Worm (Caenorhabditis elegans) whole organism, L4 larva: Measurements from ENCODE around the gene C17H11.1.

ENCODE experiments used
- F10B5.3 ChIP-seq: sonication (generic microtip); optimal IDR thresholded peaks from 2 replicates; lab custom pipeline; 2016; ENCODE audit warnings: mild to moderate bottlenecking, missing genetic modification characterization, missing compliant biosample characterization
- F26F4.8 ChIP-seq: fragments of 200-800 bp; sonication (Bioruptor generic); conservative IDR thresholded peaks from 2 replicates; pipeline ENCODE4 v1.3.6; 2022; ENCODE audit warnings: missing genetic modification characterization, missing compliant biosample characterization
- T26A8.4 ChIP-seq: fragments of 200-800 bp; sonication (Bioruptor generic); IDR thresholded peaks from 2 replicates; pipeline ENCODE4 v1.3.6; 2022; ENCODE audit warnings: missing genetic modification characterization, missing compliant biosample characterization
- Y105C5A.15 ChIP-seq: fragments of 200-800 bp; sonication (Bioruptor generic); IDR thresholded peaks from 2 replicates; pipeline ENCODE4 v1.3.6; 2022; ENCODE audit warnings: missing genetic modification characterization, missing compliant biosample characterization
- Y5F2A.4 ChIP-seq: fragments of 200-800 bp; sonication (Bioruptor generic); optimal IDR thresholded peaks from 2 replicates; lab custom pipeline; 2018; ENCODE audit warnings: mild to moderate bottlenecking, missing genetic modification characterization, missing compliant biosample characterization
- ZK337.2 ChIP-seq: fragments of 200-800 bp; sonication (Bioruptor generic); IDR thresholded peaks from 2 replicates; pipeline ENCODE4 v1.3.6; 2022; ENCODE audit warnings: missing genetic modification reagents, missing genetic modification characterization, missing compliant biosample characterization
- aly-2 ChIP-seq: sonication (generic microtip); optimal IDR thresholded peaks from 2 replicates; lab custom pipeline; 2018; ENCODE audit warnings: missing biosample characterization, missing genetic modification characterization
- ceh-20 ChIP-seq: fragments of 200-800 bp; sonication (Bioruptor generic); IDR thresholded peaks from 2 replicates; pipeline ENCODE4 v1.3.6; 2022; ENCODE audit warnings: missing genetic modification reagents, missing genetic modification characterization, missing compliant biosample characterization
- ceh-32 ChIP-seq: sonication (generic microtip); optimal IDR thresholded peaks from 2 replicates; lab custom pipeline; 2016; ENCODE audit warnings: mild to moderate bottlenecking, missing genetic modification characterization, missing compliant biosample characterization; ENCODE audit not compliant: poor library complexity
- ceh-44 ChIP-seq: fragments of 200-800 bp; sonication (Bioruptor generic); IDR thresholded peaks from 2 replicates; pipeline ENCODE4 v1.3.6; 2022; ENCODE audit warnings: missing genetic modification reagents, missing genetic modification characterization, missing compliant biosample characterization
- ces-1 ChIP-seq: fragments of 150-350 bp; sonication (generic microtip); optimal IDR thresholded peaks from 4 replicates; lab custom pipeline; 2014; ENCODE audit warnings: missing biosample characterization, missing genetic modification reagents, missing genetic modification characterization
- daf-12 ChIP-seq: fragments of 150-350 bp; optimal IDR thresholded peaks from 2 replicates; lab custom pipeline; 2014; ENCODE audit warnings: missing biosample characterization, missing genetic modification reagents, missing genetic modification characterization
- daf-19 ChIP-seq: fragments of 200-800 bp; sonication (Bioruptor generic); conservative IDR thresholded peaks from 2 replicates; pipeline ENCODE4 v1.3.6; 2022; ENCODE audit warnings: missing genetic modification characterization, missing compliant biosample characterization
- daf-8 ChIP-seq: fragments of 200-800 bp; sonication (Bioruptor generic); IDR thresholded peaks from 2 replicates; pipeline ENCODE4 v1.3.6; 2022; ENCODE audit warnings: missing genetic modification characterization, missing compliant biosample characterization
- dmd-8 ChIP-seq: fragments of 200-800 bp; sonication (Bioruptor generic); IDR thresholded peaks from 2 replicates; pipeline ENCODE4 v1.3.6; 2022; ENCODE audit warnings: missing genetic modification characterization, missing compliant biosample characterization
- dpl-1 ChIP-seq: fragments of 150-350 bp; optimal IDR thresholded peaks from 2 replicates; lab custom pipeline; 2014; ENCODE audit warnings: missing biosample characterization, missing genetic modification reagents, missing genetic modification characterization
- duxl-1 ChIP-seq: sonication (generic microtip); optimal IDR thresholded peaks from 2 replicates; lab custom pipeline; 2016; ENCODE audit warnings: mild to moderate bottlenecking, missing genetic modification characterization, moderate library complexity, missing compliant biosample characterization; ENCODE audit not compliant: poor library complexity
- fkh-10 ChIP-seq: fragments of 150-350 bp; optimal IDR thresholded peaks from 2 replicates; lab custom pipeline; 2014; ENCODE audit warnings: missing biosample characterization, missing genetic modification reagents, missing genetic modification characterization
- hif-1 ChIP-seq, 2 experiments: sonication (generic microtip); optimal IDR thresholded peaks; 2 replicates each; lab custom pipeline; 2016 to 2017; ENCODE audit warnings: missing compliant biosample characterization in 2 of 2, missing genetic modification characterization in 2 of 2, missing genetic modification reagents in 2 of 2, missing genotype in 2 of 2, mild to moderate bottlenecking in 1 of 2
- hlh-30 ChIP-seq: sonication (generic microtip); optimal IDR thresholded peaks from 2 replicates; lab custom pipeline; 2017; ENCODE audit warnings: antibody characterized with exemption, mild to moderate bottlenecking, missing genetic modification characterization, missing compliant biosample characterization; ENCODE audit not compliant: insufficient read depth
- jun-1 ChIP-seq: fragments of 150-350 bp; optimal IDR thresholded peaks from 2 replicates; lab custom pipeline; 2014; ENCODE audit warnings: missing biosample characterization, missing genetic modification reagents, missing genetic modification characterization
- lim-7 ChIP-seq: fragments of 200-800 bp; sonication (Bioruptor generic); IDR thresholded peaks from 2 replicates; pipeline ENCODE4 v1.3.6; 2022; ENCODE audit warnings: missing genetic modification characterization, missing compliant biosample characterization
- lin-13 ChIP-seq: fragments of 150-350 bp; optimal IDR thresholded peaks from 2 replicates; lab custom pipeline; 2014; ENCODE audit warnings: missing biosample characterization, missing genetic modification reagents, missing genetic modification characterization
- lin-38 ChIP-seq: fragments of 200-800 bp; sonication (Bioruptor generic); IDR thresholded peaks from 2 replicates; pipeline ENCODE4 v1.3.6; 2022; ENCODE audit warnings: missing genetic modification reagents, missing genetic modification characterization, missing compliant biosample characterization
- lin-39 ChIP-seq: fragments of 150-350 bp; optimal IDR thresholded peaks from 2 replicates; lab custom pipeline; 2014; ENCODE audit warnings: missing biosample characterization, missing genetic modification reagents, missing genetic modification characterization
- madf-9 ChIP-seq: fragments of 200-800 bp; sonication (Bioruptor generic); conservative IDR thresholded peaks from 2 replicates; pipeline ENCODE4 v1.3.6; 2022; ENCODE audit warnings: missing genetic modification reagents, missing genetic modification characterization, missing compliant biosample characterization
- mdt-29 ChIP-seq: fragments of 200-800 bp; sonication (Bioruptor generic); IDR thresholded peaks from 2 replicates; pipeline ENCODE4 v1.3.6; 2022; ENCODE audit warnings: missing genetic modification reagents, missing genetic modification characterization, missing compliant biosample characterization
- mes-2 ChIP-seq: sonication (generic microtip); optimal IDR thresholded peaks from 2 replicates; lab custom pipeline; 2016; ENCODE audit warnings: missing genotype, mild to moderate bottlenecking, missing genetic modification characterization, missing compliant biosample characterization; ENCODE audit not compliant: poor library complexity, severe bottlenecking
- mxl-2 ChIP-seq: fragments of 200-800 bp; sonication (Bioruptor generic); conservative IDR thresholded peaks from 2 replicates; pipeline ENCODE4 v1.3.6; 2022; ENCODE audit warnings: missing genetic modification reagents, missing genetic modification characterization, missing compliant biosample characterization
- nhr-10 ChIP-seq: fragments of 150-350 bp; optimal IDR thresholded peaks from 2 replicates; lab custom pipeline; 2014; ENCODE audit warnings: missing biosample characterization, missing genetic modification characterization
- nhr-102 ChIP-seq: sonication (generic microtip); optimal IDR thresholded peaks from 2 replicates; lab custom pipeline; 2016; ENCODE audit warnings: mild to moderate bottlenecking, missing genetic modification characterization, moderate library complexity, missing compliant biosample characterization
- nhr-25 ChIP-seq: sonication (generic microtip); optimal IDR thresholded peaks from 2 replicates; lab custom pipeline; 2017; ENCODE audit warnings: missing genetic modification characterization, mild to moderate bottlenecking, missing compliant biosample characterization, antibody characterized with exemption, moderate library complexity, borderline replicate concordance; ENCODE audit not compliant: insufficient read depth
- nhr-41 ChIP-seq: fragments of 200-800 bp; sonication (Bioruptor generic); IDR thresholded peaks from 2 replicates; pipeline ENCODE4 v1.3.6; 2022; ENCODE audit warnings: missing genetic modification reagents, missing genetic modification characterization, missing compliant biosample characterization
- pqm-1 ChIP-seq: sonication (generic microtip); optimal IDR thresholded peaks from 2 replicates; lab custom pipeline; 2017; ENCODE audit warnings: missing biosample characterization, missing genetic modification characterization
- rbr-2 ChIP-seq: sonication (generic microtip); optimal IDR thresholded peaks from 2 replicates; lab custom pipeline; 2016; ENCODE audit warnings: missing genotype, missing genetic modification characterization, missing compliant biosample characterization
- saeg-2 ChIP-seq: fragments of 200-800 bp; sonication (Bioruptor generic); IDR thresholded peaks from 2 replicates; pipeline ENCODE4 v1.3.6; 2022; ENCODE audit warnings: missing genetic modification reagents, missing genetic modification characterization, missing compliant biosample characterization
- sdz-12 ChIP-seq: fragments of 200-800 bp; sonication (Bioruptor generic); optimal IDR thresholded peaks from 2 replicates; lab custom pipeline; 2018; ENCODE audit warnings: mild to moderate bottlenecking, missing genetic modification characterization, missing compliant biosample characterization
- set-16 ChIP-seq: fragments of 200-800 bp; sonication (Bioruptor generic); IDR thresholded peaks from 2 replicates; pipeline ENCODE4 v1.3.6; 2022; ENCODE audit warnings: missing genetic modification reagents, missing genetic modification characterization, missing compliant biosample characterization
- snpc-4 ChIP-seq: fragments of 150-350 bp; optimal IDR thresholded peaks from 2 replicates; lab custom pipeline; 2014; ENCODE audit warnings: missing biosample characterization, missing genetic modification characterization
- spr-3 ChIP-seq: fragments of 200-800 bp; sonication (Bioruptor generic); optimal IDR thresholded peaks from 2 replicates; lab custom pipeline; 2018; ENCODE audit warnings: mild to moderate bottlenecking, missing genetic modification characterization, missing compliant biosample characterization
- tra-1 ChIP-seq: fragments of 200-800 bp; sonication (Bioruptor generic); IDR thresholded peaks from 2 replicates; pipeline ENCODE4 v1.3.6; 2022; ENCODE audit warnings: missing genetic modification reagents, missing genetic modification characterization, missing compliant biosample characterization
- unc-39 ChIP-seq: sonication (generic microtip); optimal IDR thresholded peaks from 2 replicates; lab custom pipeline; 2017; ENCODE audit warnings: missing biosample characterization, missing genetic modification characterization
- unc-62 ChIP-seq, 3 experiments: fragments of 150-350 bp in 1 of 3; sonication (generic microtip); optimal IDR thresholded peaks in 2 of 3; peaks in 1 of 3; 1 replicate in 1 of 3; 2 replicates in 2 of 3; lab custom pipeline; 2014 to 2017; ENCODE audit warnings: missing biosample characterization in 3 of 3, missing genetic modification characterization in 3 of 3, missing genetic modification reagents in 3 of 3, missing genotype in 1 of 3
- vab-7 ChIP-seq: fragments of 200-800 bp; sonication (Bioruptor generic); IDR thresholded peaks from 2 replicates; pipeline ENCODE4 v1.3.6; 2022; ENCODE audit warnings: missing genetic modification reagents, missing genetic modification characterization, missing compliant biosample characterization
- zag-1 ChIP-seq: fragments of 150-350 bp; optimal IDR thresholded peaks from 2 replicates; lab custom pipeline; 2014; ENCODE audit warnings: missing biosample characterization, missing genetic modification characterization
- zfp-2 ChIP-seq: sonication (generic microtip); optimal IDR thresholded peaks from 2 replicates; lab custom pipeline; 2016; ENCODE audit warnings: mild to moderate bottlenecking, missing genetic modification characterization, missing compliant biosample characterization
- zfp-3 ChIP-seq: fragments of 200-800 bp; sonication (Bioruptor generic); conservative IDR thresholded peaks from 2 replicates; pipeline ENCODE4 v1.3.6; 2022; ENCODE audit warnings: missing genetic modification reagents, missing genetic modification characterization, missing compliant biosample characterization
- ztf-11 ChIP-seq: fragments of 150-350 bp; optimal IDR thresholded peaks from 2 replicates; lab custom pipeline; 2014; ENCODE audit warnings: missing biosample characterization, missing genetic modification characterization
- ztf-7 ChIP-seq: fragments of 150-350 bp; optimal IDR thresholded peaks from 2 replicates; lab custom pipeline; 2014; ENCODE audit warnings: missing biosample characterization, missing genetic modification characterization

C17H11.1 gene

DNA sequence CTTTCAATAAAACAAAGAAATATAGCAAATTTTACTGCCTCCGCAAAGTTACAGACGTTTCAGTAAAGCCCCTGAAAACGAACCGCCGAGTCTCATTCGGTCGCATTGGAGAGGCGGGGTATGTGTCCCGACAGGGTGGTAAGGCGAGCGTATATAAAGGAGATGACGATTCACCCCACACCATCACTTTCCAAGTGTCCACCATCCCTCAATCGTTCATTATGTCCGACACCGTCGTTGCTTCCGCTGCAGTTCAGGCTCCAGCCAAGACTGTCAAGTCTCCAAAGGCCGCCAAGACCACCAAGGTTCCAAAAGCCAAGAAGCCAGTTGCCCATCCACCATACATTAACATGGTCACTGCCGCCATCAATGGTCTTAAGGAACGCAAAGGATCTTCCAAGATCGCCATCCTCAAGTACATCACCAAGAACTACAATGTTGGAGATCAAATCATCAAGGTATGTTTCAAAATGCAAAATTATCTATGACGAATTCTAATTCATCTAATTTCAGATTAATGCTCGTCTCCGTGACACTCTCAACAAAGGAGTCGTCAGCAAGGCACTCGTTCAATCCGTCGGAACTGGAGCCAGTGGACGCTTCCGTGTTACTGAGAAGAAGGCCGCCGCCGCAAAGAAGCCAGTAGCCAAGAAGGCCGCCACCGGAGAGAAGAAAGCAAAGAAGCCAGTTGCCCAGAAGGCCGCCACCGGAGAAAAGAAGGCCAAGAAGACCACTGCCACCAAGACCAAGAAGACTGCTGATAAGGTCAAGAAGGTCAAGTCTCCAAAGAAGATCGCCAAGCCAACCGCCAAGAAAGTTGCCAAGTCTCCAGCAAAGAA is 14.5 kb upstream of the C17H11.1 start, which contains the start of gene hil-3 (continued):
- TF ChIP-seq rbr-2 (tag; lab: Kevin White, UChicago) (peak; percentile 44), pqm-1 (tag; lab: Kevin White, UChicago) (no peak), lim-7 (GFP tag; lab: Robert Waterston, UW) (no peak), fkh-10 (GFP tag; lab: Kevin White, UChicago) (no peak), zfp-3 (GFP tag; lab: Robert Waterston, UW) (no peak), ceh-32 (tag; lab: Kevin White, UChicago) (no peak), tra-1 (GFP tag; lab: Robert Waterston, UW) (0 out of 2 replicates have a peak, but pooled peaks have one; percentile 36), sdz-12 (GFP tag; lab: Kevin White, UChicago) (no peak), lin-38 (GFP tag; lab: Robert Waterston, UW) (no peak), unc-39 (tag; lab: Kevin White, UChicago) (no peak), mxl-2 (GFP tag; lab: Robert Waterston, UW) (no peak), hlh-30 (no peak), saeg-2 (GFP tag; lab: Robert Waterston, UW) (no peak), T26A8.4 (GFP tag; lab: Robert Waterston, UW) (no peak), nhr-41 (GFP tag; lab: Robert Waterston, UW) (no peak), Y5F2A.4 (no peak), ztf-7 (tag; lab: Kevin White, UChicago) (no peak), nhr-102 (tag; lab: Kevin White, UChicago) (peak; percentile 1), dmd-8 (GFP tag; lab: Robert Waterston, UW) (no peak), daf-8 (GFP tag; lab: Robert Waterston, UW) (no peak), jun-1 (tag; lab: Kevin White, UChicago) (no peak), F26F4.8 (GFP tag; lab: Robert Waterston, UW) (no peak), zfp-2 (tag; lab: Kevin White, UChicago) (no peak), nhr-25 (tag; lab: Kevin White, UChicago) (no peak), ces-1 (GFP tag; lab: Kevin White, UChicago) (no peak), ZK337.2 (GFP tag; lab: Robert Waterston, UW) (no peak), ceh-44 (GFP tag; lab: Robert Waterston, UW) (no peak), F10B5.3 (tag; lab: Kevin White, UChicago) (no peak), ceh-20 (GFP tag; lab: Robert Waterston, UW) (no peak), hif-1 (tag; optimal IDR thresholded peaks at IDR 0.05; lab: Kevin White, UChicago) (no peak), Y105C5A.15 (GFP tag; lab: Robert Waterston, UW) (no peak), set-16 (peak; percentile 74), spr-3 (GFP tag; lab: Kevin White, UChicago) (no peak), zag-1 (tag; lab: Kevin White, UChicago) (no peak), daf-12 (tag; lab: Kevin White, UChicago) (no peak), mes-2 (tag; lab: Kevin White, UChicago) (peak; percentile 51), unc-62 (GFP tag; optimal IDR thresholded peaks at IDR 0.05 in 1 of 2; lab: Kevin White, UChicago) (peak in 1 of 2 experiments; percentile 88), unc-62 (tag; optimal IDR thresholded peaks at IDR 0.05; lab: Kevin White, UChicago) (no peak), lin-39 (tag; lab: Kevin White, UChicago) (no peak), nhr-10 (tag; lab: Kevin White, UChicago) (no peak), dpl-1 (no peak), vab-7 (GFP tag; lab: Robert Waterston, UW) (no peak), duxl-1 (tag; lab: Kevin White, UChicago) (no peak), lin-13 (no peak), madf-9 (GFP tag; lab: Robert Waterston, UW) (no peak), daf-19 (no peak), mdt-29 (no peak), ztf-11 (tag; lab: Kevin White, UChicago) (no peak), aly-2 (tag; lab: Kevin White, UChicago) (no peak), snpc-4 (tag; lab: Kevin White, UChicago) (no peak)
